Worm (Caenorhabditis elegans): ENCODE results near the gene F43G6.17.

- TF ChIP-seq ref-1 (GFP tag; conservative IDR thresholded peaks at IDR 0.05) (no peak), tab-1 (GFP tag; IDR thresholded peaks at IDR 0.05) (no peak), ztf-29 (GFP tag; IDR thresholded peaks at IDR 0.05) (no peak), klf-2 (GFP tag; conservative IDR thresholded peaks at IDR 0.05) (no peak), cog-1 (tag; optimal IDR thresholded peaks at IDR 0.05) (no peak), T22C8.4 (GFP tag; IDR thresholded peaks at IDR 0.05) (no peak), flt-1 (GFP tag; IDR thresholded peaks at IDR 0.05) (no peak)
These were observed 8.7 kb downstream of the F43G6.17 start for ce11 chrII:11811241-11811640.
